Fruit fly (Drosophila melanogaster): ENCODE measurements around the gene CG7484.

Gene CG7484

dm6 chr3L:17644906-17645244, 9.5 kb upstream of the CG7484 start, which contains the start of gene Pep (continued):
- TF ChIP-seq psq (GFP tag; optimal IDR thresholded peaks at IDR 0.05) (peak; percentile 45), rgr (GFP tag; optimal IDR thresholded peaks at IDR 0.05) (peak; percentile 68), Rel (GFP tag; optimal IDR thresholded peaks at IDR 0.05) (no peak), Rel (tag; optimal IDR thresholded peaks at IDR 0.05) (peak; percentile 31), fru (GFP tag; optimal IDR thresholded peaks at IDR 0.05) (peak; percentile 45), CG32264 (GFP tag; optimal IDR thresholded peaks at IDR 0.05) (no peak), CG9705 (GFP tag; optimal IDR thresholded peaks at IDR 0.05) (no peak), Sp1 (GFP tag; optimal IDR thresholded peaks at IDR 0.05) (peak; percentile 59), h (GFP tag; optimal IDR thresholded peaks at IDR 0.05) (peak; percentile 57), Dif (GFP tag; optimal IDR thresholded peaks at IDR 0.05; ENCODE audit: partially characterized antibody) (peak; percentile 64), GATAd (GFP tag; optimal IDR thresholded peaks at IDR 0.05) (no peak), foxo (GFP tag; optimal IDR thresholded peaks at IDR 0.05) (peak in 1 of 2 experiments; percentile 53), usp (GFP tag; optimal IDR thresholded peaks at IDR 0.05) (no peak)

- TF ChIP-seq brk (GFP tag; optimal IDR thresholded peaks at IDR 0.05) (no peak), HLH106 (tag; optimal IDR thresholded peaks at IDR 0.05) (no peak), Mio (GFP tag; optimal IDR thresholded peaks at IDR 0.05) (no peak), Abd-B (GFP tag; optimal IDR thresholded peaks at IDR 0.05) (no peak), sv (GFP tag; optimal IDR thresholded peaks at IDR 0.05) (no peak), GATAd (GFP tag; optimal IDR thresholded peaks at IDR 0.05) (no peak), CrebA (GFP tag; optimal IDR thresholded peaks at IDR 0.05; ENCODE audit: borderline replicate concordance) (no peak), br (GFP tag; optimal IDR thresholded peaks at IDR 0.05) (no peak), Dfd (GFP tag; optimal IDR thresholded peaks at IDR 0.05) (no peak), Dif (GFP tag; optimal IDR thresholded peaks at IDR 0.05; ENCODE audit: partially characterized antibody) (no peak)
Measured at dm6 chr3L:17646637-17647036, 7.8 kb upstream of the CG7484 start, which contains the start of gene CG43085. CG43085 (minus strand) TSS chr3L:17646737.

- TF ChIP-seq dsf (GFP tag; optimal IDR thresholded peaks at IDR 0.05; ENCODE audit: borderline replicate concordance) (no peak), CrebA (GFP tag; optimal IDR thresholded peaks at IDR 0.05; ENCODE audit: borderline replicate concordance) (no peak), br (GFP tag; optimal IDR thresholded peaks at IDR 0.05) (no peak), tai (GFP tag; optimal IDR thresholded peaks at IDR 0.05) (no peak), Hnf4 (GFP tag; optimal IDR thresholded peaks at IDR 0.05) (no peak)
Measured at dm6 chr3L:17647543-17647942, 6.9 kb upstream of the CG7484 start.

dm6 chr3L:17651717-17652651, 2.4 kb upstream of the CG7484 start:
- TF ChIP-seq ey (GFP tag; optimal IDR thresholded peaks at IDR 0.05), result peak; percentile 12
- peak; percentile 19 for TF ChIP-seq HLH106 (tag; optimal IDR thresholded peaks at IDR 0.05)
- TF ChIP-seq pan (optimal IDR thresholded peaks at IDR 0.05), result no peak
- peak in 1 of 2 experiments; percentile 34 for TF ChIP-seq foxo (GFP tag; optimal IDR thresholded peaks at IDR 0.05)
- TF ChIP-seq Dif (GFP tag; optimal IDR thresholded peaks at IDR 0.05; ENCODE audit: partially characterized antibody), result no peak
- TF ChIP-seq rgr (GFP tag; optimal IDR thresholded peaks at IDR 0.05), result peak; percentile 9
- no peak for TF ChIP-seq sage (GFP tag; optimal IDR thresholded peaks at IDR 0.05)
- TF ChIP-seq Sp1 (GFP tag; optimal IDR thresholded peaks at IDR 0.05), result peak; percentile 24
- TF ChIP-seq h (GFP tag; optimal IDR thresholded peaks at IDR 0.05), result peak; percentile 49
- peak; percentile 39 for TF ChIP-seq fru (GFP tag; optimal IDR thresholded peaks at IDR 0.05)
- peak; percentile 29 for TF ChIP-seq OdsH (GFP tag; optimal IDR thresholded peaks at IDR 0.05)

dm6 chr3L:17652878-17653700, 1.3 kb upstream of the CG7484 start:
- TF ChIP-seq h (GFP tag; optimal IDR thresholded peaks at IDR 0.05), result peak; percentile 94
- peak; percentile 78 for TF ChIP-seq tai (GFP tag; optimal IDR thresholded peaks at IDR 0.05)
- TF ChIP-seq OdsH (GFP tag; optimal IDR thresholded peaks at IDR 0.05), result peak; percentile 37
- no peak for TF ChIP-seq usp (GFP tag; optimal IDR thresholded peaks at IDR 0.05)
- TF ChIP-seq dsf (GFP tag; optimal IDR thresholded peaks at IDR 0.05; ENCODE audit: borderline replicate concordance), result no peak
- peak in 1 of 2 experiments; percentile 85 for TF ChIP-seq foxo (GFP tag; optimal IDR thresholded peaks at IDR 0.05)
- TF ChIP-seq jim (GFP tag; optimal IDR thresholded peaks at IDR 0.05), result peak; percentile 87
- TF ChIP-seq Jra (GFP tag; optimal IDR thresholded peaks at IDR 0.05), result peak; percentile 76
- peak; percentile 92 for TF ChIP-seq Vsx2 (GFP tag; optimal IDR thresholded peaks at IDR 0.05; ENCODE audit: partially characterized antibody)
- peak; percentile 54 for TF ChIP-seq psq (GFP tag; optimal IDR thresholded peaks at IDR 0.05)
- TF ChIP-seq N (GFP tag; optimal IDR thresholded peaks at IDR 0.05), result no peak
- TF ChIP-seq br (GFP tag; optimal IDR thresholded peaks at IDR 0.05), result peak; percentile 72
- no peak for TF ChIP-seq ey (GFP tag; optimal IDR thresholded peaks at IDR 0.05)
- no peak for TF ChIP-seq Myc (optimal IDR thresholded peaks at IDR 0.05)
- peak; percentile 87 for TF ChIP-seq Hnf4 (GFP tag; optimal IDR thresholded peaks at IDR 0.05)
- TF ChIP-seq rgr (GFP tag; optimal IDR thresholded peaks at IDR 0.05), result peak; percentile 62
- TF ChIP-seq CG9705 (GFP tag; optimal IDR thresholded peaks at IDR 0.05), result peak; percentile 63
- TF ChIP-seq GATAd (GFP tag; optimal IDR thresholded peaks at IDR 0.05), result no peak
- no peak for TF ChIP-seq Rel (GFP tag; optimal IDR thresholded peaks at IDR 0.05)
- no peak for TF ChIP-seq Rel (tag; optimal IDR thresholded peaks at IDR 0.05)
- peak; percentile 10 for TF ChIP-seq HLH106 (tag; optimal IDR thresholded peaks at IDR 0.05)
- TF ChIP-seq fru (GFP tag; optimal IDR thresholded peaks at IDR 0.05), result peak; percentile 85
- TF ChIP-seq sv (GFP tag; optimal IDR thresholded peaks at IDR 0.05), result no peak
- TF ChIP-seq CrebA (GFP tag; optimal IDR thresholded peaks at IDR 0.05; ENCODE audit: borderline replicate concordance), result peak; percentile 85
- peak; percentile 34 for TF ChIP-seq woc (GFP tag; optimal IDR thresholded peaks at IDR 0.05)
- TF ChIP-seq Hr78 (GFP tag; optimal IDR thresholded peaks at IDR 0.05), result no peak
- no peak for TF ChIP-seq Dfd (GFP tag; optimal IDR thresholded peaks at IDR 0.05)

Data from whole organism, wandering third instar larva.